Comparison of ENCODE assay signal across 6 worm cellular contexts in the genomic region with DNA sequence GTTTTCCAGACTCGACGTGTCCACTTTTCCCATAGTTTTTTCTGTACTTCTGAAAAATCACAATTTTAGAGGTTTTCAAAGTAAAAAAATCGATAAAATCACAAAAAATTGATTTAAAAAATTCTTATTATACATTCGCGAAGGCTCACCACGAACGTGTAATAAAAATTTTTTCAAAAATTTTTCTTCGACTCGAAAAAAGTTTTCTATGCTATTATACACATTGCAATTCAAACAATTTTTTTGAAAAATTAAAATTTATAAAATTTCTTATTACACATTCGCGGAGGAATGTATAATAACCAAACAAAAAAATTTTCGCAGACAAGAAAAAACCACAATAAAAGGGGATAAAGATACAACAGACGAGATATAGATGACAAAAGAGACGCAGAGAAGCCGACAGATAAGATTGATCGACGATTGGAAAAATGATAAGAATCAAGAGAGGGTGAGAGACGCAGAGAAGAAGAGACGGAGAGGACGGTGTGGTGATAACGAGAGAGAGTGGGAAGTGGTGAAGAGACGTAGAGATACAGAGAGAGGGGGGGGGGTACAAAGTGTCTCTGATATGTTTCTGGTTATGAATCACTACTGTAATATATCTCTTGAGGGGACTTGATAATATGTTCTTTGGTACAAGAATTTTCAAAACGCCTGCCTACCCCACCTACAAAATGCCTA.
TF ChIP-seq lines count a peak whose summit lies in the region.

nhr-119 (minus strand) TSS at position 51 of the 684 bp plus-strand sequence.

TF ChIP-seq in whole organism, L1 larva, 84 proteins besides CTCF, POLR2A, EP300 and RAD21 (continued from another document and continues in another):
- peak; percentile 73 for TF ChIP-seq jun-1 (tag; optimal IDR thresholded peaks at IDR 0.05; lab: Kevin White, UChicago)
- TF ChIP-seq fkh-10 (GFP tag; optimal IDR thresholded peaks at IDR 0.05; lab: Kevin White, UChicago), result no peak
- no peak for TF ChIP-seq C34B4.2 (tag; optimal IDR thresholded peaks at IDR 0.05; lab: Kevin White, UChicago)
- TF ChIP-seq xbp-1 (tag; optimal IDR thresholded peaks at IDR 0.05; lab: Kevin White, UChicago), result peak; percentile 50
- TF ChIP-seq irx-1 (tag; optimal IDR thresholded peaks at IDR 0.05; lab: Kevin White, UChicago), result peak; percentile 28
- TF ChIP-seq ztf-11 (tag; optimal IDR thresholded peaks at IDR 0.05; lab: Kevin White, UChicago), result no peak
- TF ChIP-seq pag-3 (tag; optimal IDR thresholded peaks at IDR 0.05; lab: Kevin White, UChicago; ENCODE audit: borderline replicate concordance, insufficient read depth), result no peak
- no peak for TF ChIP-seq zip-4 (GFP tag; optimal IDR thresholded peaks at IDR 0.05; lab: Kevin White, UChicago)
- no peak for TF ChIP-seq vab-15 (tag; optimal IDR thresholded peaks at IDR 0.05; lab: Kevin White, UChicago)
- no peak for TF ChIP-seq snpc-4 (tag; optimal IDR thresholded peaks at IDR 0.05; lab: Kevin White, UChicago)
- peak; percentile 48 for TF ChIP-seq unc-130 (tag; optimal IDR thresholded peaks at IDR 0.05; lab: Kevin White, UChicago)
- TF ChIP-seq elt-2 (tag; optimal IDR thresholded peaks at IDR 0.05; lab: Kevin White, UChicago), result peak; percentile 95
- TF ChIP-seq pqm-1 (tag; optimal IDR thresholded peaks at IDR 0.05; lab: Kevin White, UChicago), result peak; percentile 18
- TF ChIP-seq nhr-12 (tag; optimal IDR thresholded peaks at IDR 0.05; lab: Kevin White, UChicago), result no peak
- TF ChIP-seq isw-1 (GFP tag; IDR thresholded peaks at IDR 0.05; lab: Robert Waterston, UW), result no peak
- peak; percentile 98 for TF ChIP-seq nhr-85 (tag; lab: Kevin White, UChicago)
- TF ChIP-seq unc-30 (tag; optimal IDR thresholded peaks at IDR 0.05; lab: Kevin White, UChicago), result no peak
- TF ChIP-seq unc-86 (tag; optimal IDR thresholded peaks at IDR 0.05; lab: Kevin White, UChicago), result no peak
- peak; percentile 0 for TF ChIP-seq ama-1 (optimal IDR thresholded peaks at IDR 0.05; lab: Kevin White, UChicago)
- TF ChIP-seq nhr-19 (GFP tag; conservative IDR thresholded peaks at IDR 0.05; lab: Robert Waterston, UW), result peak; percentile 85
- no peak for TF ChIP-seq hlh-17 (GFP tag; optimal IDR thresholded peaks at IDR 0.05; lab: Kevin White, UChicago; ENCODE audit: borderline replicate concordance)

TF ChIP-seq in whole organism, L2 larva, 48 proteins besides CTCF, POLR2A, EP300 and RAD21 (continued from another document and continues in another):
- no peak for TF ChIP-seq nhr-23 (tag; optimal IDR thresholded peaks at IDR 0.05; lab: Kevin White, UChicago)
- TF ChIP-seq fos-1 (tag; optimal IDR thresholded peaks at IDR 0.05; lab: Kevin White, UChicago), result peak; percentile 94
- no peak for TF ChIP-seq nhr-10 (tag; optimal IDR thresholded peaks at IDR 0.05; lab: Kevin White, UChicago)
- peak; percentile 66 for TF ChIP-seq crh-2 (tag; optimal IDR thresholded peaks at IDR 0.05; lab: Kevin White, UChicago)
- no peak for TF ChIP-seq ama-1 (optimal IDR thresholded peaks at IDR 0.05; lab: Kevin White, UChicago)
- TF ChIP-seq nhr-25 (tag; optimal IDR thresholded peaks at IDR 0.05; lab: Kevin White, UChicago), result peak; percentile 86
- no peak for TF ChIP-seq dmd-4 (tag; optimal IDR thresholded peaks at IDR 0.05; lab: Kevin White, UChicago)
- peak; percentile 53 to 65 for TF ChIP-seq mdl-1 (tag; optimal IDR thresholded peaks at IDR 0.05; lab: Kevin White, UChicago)
- peak; percentile 44 for TF ChIP-seq nhr-6 (tag; optimal IDR thresholded peaks at IDR 0.05; lab: Kevin White, UChicago)
- no peak for TF ChIP-seq zag-1 (tag; optimal IDR thresholded peaks at IDR 0.05; lab: Kevin White, UChicago)
- TF ChIP-seq egl-27 (tag; optimal IDR thresholded peaks at IDR 0.05; lab: Kevin White, UChicago), result peak; percentile 77
- no peak for TF ChIP-seq ZK546.5 (tag; optimal IDR thresholded peaks at IDR 0.05; lab: Kevin White, UChicago)
- TF ChIP-seq Y55F3AM.14 (GFP tag; optimal IDR thresholded peaks at IDR 0.05; lab: Kevin White, UChicago), result no peak
- peak; percentile 30 for TF ChIP-seq nhr-129 (tag; optimal IDR thresholded peaks at IDR 0.05; lab: Kevin White, UChicago)
- TF ChIP-seq nhr-12 (tag; optimal IDR thresholded peaks at IDR 0.05; lab: Kevin White, UChicago), result no peak
- no peak for TF ChIP-seq lin-11 (tag; optimal IDR thresholded peaks at IDR 0.05; lab: Kevin White, UChicago)
- no peak for TF ChIP-seq elt-3 (tag; optimal IDR thresholded peaks at IDR 0.05; lab: Kevin White, UChicago)
- TF ChIP-seq ztf-4 (tag; optimal IDR thresholded peaks at IDR 0.05; lab: Kevin White, UChicago), result peak; percentile 52
- TF ChIP-seq ztf-1 (GFP tag; conservative IDR thresholded peaks at IDR 0.05; lab: Robert Waterston, UW), result no peak
- TF ChIP-seq gmeb-1 (tag; optimal IDR thresholded peaks at IDR 0.05; lab: Kevin White, UChicago), result peak; percentile 75
- TF ChIP-seq sem-4 (tag; optimal IDR thresholded peaks at IDR 0.05; lab: Kevin White, UChicago), result peak; percentile 27
- no peak for TF ChIP-seq snpc-4 (tag; optimal IDR thresholded peaks at IDR 0.05; lab: Kevin White, UChicago)

TF ChIP-seq in whole organism, L3 larva, 47 proteins besides CTCF, POLR2A, EP300 and RAD21 (continued from another document and continues in another):
- TF ChIP-seq egl-5 (tag; optimal IDR thresholded peaks at IDR 0.05; lab: Kevin White, UChicago), result no peak
- peak; percentile 92 for TF ChIP-seq nhr-23 (tag; optimal IDR thresholded peaks at IDR 0.05; lab: Kevin White, UChicago)
- peak; percentile 90 for TF ChIP-seq ceh-28 (tag; optimal IDR thresholded peaks at IDR 0.05; lab: Kevin White, UChicago)
- peak; percentile 74 for TF ChIP-seq elt-1 (tag; optimal IDR thresholded peaks at IDR 0.05; lab: Kevin White, UChicago)
- no peak for TF ChIP-seq hmg-11 (tag; optimal IDR thresholded peaks at IDR 0.05; lab: Kevin White, UChicago)
- peak; percentile 20 for TF ChIP-seq skn-1 (tag; optimal IDR thresholded peaks at IDR 0.05; lab: Kevin White, UChicago)
- no peak for TF ChIP-seq nhr-67 (tag; optimal IDR thresholded peaks at IDR 0.05; lab: Kevin White, UChicago)
- TF ChIP-seq elt-3 (tag; optimal IDR thresholded peaks at IDR 0.05; lab: Kevin White, UChicago), result peak in 2 of 3 experiments; percentile 74 to 92
- no peak for TF ChIP-seq snpc-4 (tag; optimal IDR thresholded peaks at IDR 0.05; lab: Kevin White, UChicago)
- peak; percentile 81 for TF ChIP-seq jun-1 (tag; optimal IDR thresholded peaks at IDR 0.05; lab: Kevin White, UChicago)
- peak; percentile 65 for TF ChIP-seq nfya-1 (tag; optimal IDR thresholded peaks at IDR 0.05; lab: Kevin White, UChicago; ENCODE audit: insufficient read depth)
- no peak for TF ChIP-seq ceh-9 (tag; optimal IDR thresholded peaks at IDR 0.05; lab: Kevin White, UChicago)
- TF ChIP-seq mdl-1 (tag; optimal IDR thresholded peaks at IDR 0.05; lab: Kevin White, UChicago), result no peak
- TF ChIP-seq nhr-43 (tag; optimal IDR thresholded peaks at IDR 0.05; lab: Kevin White, UChicago; ENCODE audit: poor library complexity, severe bottlenecking), result peak; percentile 93
- no peak for TF ChIP-seq fkh-2 (tag; optimal IDR thresholded peaks at IDR 0.05; lab: Kevin White, UChicago)
- no peak for TF ChIP-seq fkh-10 (GFP tag; optimal IDR thresholded peaks at IDR 0.05; lab: Kevin White, UChicago)
- TF ChIP-seq lin-39 (tag; optimal IDR thresholded peaks at IDR 0.05; lab: Kevin White, UChicago), result no peak
- no peak for TF ChIP-seq egl-27 (tag; optimal IDR thresholded peaks at IDR 0.05; lab: Kevin White, UChicago)
- TF ChIP-seq ztf-4 (tag; optimal IDR thresholded peaks at IDR 0.05; lab: Kevin White, UChicago), result no peak
- peak; percentile 48 for TF ChIP-seq R02D3.7 (tag; optimal IDR thresholded peaks at IDR 0.05; lab: Kevin White, UChicago)
- TF ChIP-seq pqm-1 (tag; optimal IDR thresholded peaks at IDR 0.05; lab: Kevin White, UChicago), result peak; percentile 92
- TF ChIP-seq pha-4 (tag; optimal IDR thresholded peaks at IDR 0.05; lab: Kevin White, UChicago), result peak; percentile 31

TF ChIP-seq in whole organism, L4 larva, 104 proteins besides CTCF, POLR2A, EP300 and RAD21 (continued from another document and continues in another):
- TF ChIP-seq zip-2 (tag; optimal IDR thresholded peaks at IDR 0.05; lab: Kevin White, UChicago) (no peak), hlh-11 (tag; optimal IDR thresholded peaks at IDR 0.05; lab: Kevin White, UChicago) (peak; percentile 93), unc-62 (GFP tag; optimal IDR thresholded peaks at IDR 0.05 in 1 of 2; lab: Kevin White, UChicago) (peak in 1 of 2 experiments; percentile 68), unc-62 (tag; optimal IDR thresholded peaks at IDR 0.05; lab: Kevin White, UChicago) (no peak), pqm-1 (tag; optimal IDR thresholded peaks at IDR 0.05; lab: Kevin White, UChicago) (peak; percentile 56), F10B5.3 (tag; optimal IDR thresholded peaks at IDR 0.05; lab: Kevin White, UChicago) (no peak), gei-8 (GFP tag; optimal IDR thresholded peaks at IDR 0.05; lab: Kevin White, UChicago) (no peak), daf-8 (GFP tag; IDR thresholded peaks at IDR 0.05; lab: Robert Waterston, UW) (no peak), mxl-3 (GFP tag; optimal IDR thresholded peaks at IDR 0.05; lab: Kevin White, UChicago) (peak; percentile 89), egl-27 (tag; optimal IDR thresholded peaks at IDR 0.05; lab: Kevin White, UChicago) (no peak), ces-1 (GFP tag; optimal IDR thresholded peaks at IDR 0.05; lab: Kevin White, UChicago) (no peak), spr-1 (tag; optimal IDR thresholded peaks at IDR 0.05; lab: Kevin White, UChicago) (peak; percentile 56), tag-97 (GFP tag; IDR thresholded peaks at IDR 0.05; lab: Robert Waterston, UW) (no peak), ceh-28 (tag; optimal IDR thresholded peaks at IDR 0.05; lab: Kevin White, UChicago) (peak; percentile 19), mdl-1 (tag; optimal IDR thresholded peaks at IDR 0.05; lab: Kevin White, UChicago) (peak; percentile 11 to 81), ceh-20 (GFP tag; IDR thresholded peaks at IDR 0.05; lab: Robert Waterston, UW) (peak; percentile 70), lin-15B (tag; optimal IDR thresholded peaks at IDR 0.05; lab: Kevin White, UChicago) (no peak), dpl-1 (GFP tag; optimal IDR thresholded peaks at IDR 0.05; lab: Kevin White, UChicago) (peak; percentile 26), Y5F2A.4 (GFP tag; optimal IDR thresholded peaks at IDR 0.05; lab: Kevin White, UChicago) (no peak), cey-2 (tag; optimal IDR thresholded peaks at IDR 0.05; lab: Kevin White, UChicago; ENCODE audit: borderline replicate concordance, insufficient read depth) (peak; percentile 51), lin-39 (tag; optimal IDR thresholded peaks at IDR 0.05; lab: Kevin White, UChicago) (no peak)

TF ChIP-seq in whole organism, late embryonic, 69 proteins besides CTCF, POLR2A, EP300 and RAD21 (continued from another document):
- peak; percentile 84 for TF ChIP-seq elt-2 (tag; optimal IDR thresholded peaks at IDR 0.05; lab: Kevin White, UChicago)
- no peak for TF ChIP-seq fkh-10 (GFP tag; optimal IDR thresholded peaks at IDR 0.05; lab: Kevin White, UChicago)

TF ChIP-seq in whole organism, young adult, 124 proteins besides CTCF, POLR2A, EP300 and RAD21 (continued from another document):
- TF ChIP-seq ztf-26 (tag; optimal IDR thresholded peaks at IDR 0.05; lab: Kevin White, UChicago), result peak; percentile 61
- TF ChIP-seq mes-4 (tag; optimal IDR thresholded peaks at IDR 0.05; lab: Kevin White, UChicago), result no peak
- peak; percentile 57 for TF ChIP-seq mcd-1 (GFP tag; IDR thresholded peaks at IDR 0.05; lab: Robert Waterston, UW)
- TF ChIP-seq ccch-3 (GFP tag; optimal IDR thresholded peaks at IDR 0.05; lab: Kevin White, UChicago), result no peak
- peak; percentile 67 for TF ChIP-seq nhr-80 (tag; optimal IDR thresholded peaks at IDR 0.05; lab: Kevin White, UChicago)
- no peak for TF ChIP-seq pbrm-1 (GFP tag; IDR thresholded peaks at IDR 0.05; lab: Robert Waterston, UW)
- peak; percentile 23 for TF ChIP-seq atf-7 (tag; optimal IDR thresholded peaks at IDR 0.05; lab: Kevin White, UChicago)
- peak; percentile 75 for TF ChIP-seq lin-40 (tag; optimal IDR thresholded peaks at IDR 0.05; lab: Kevin White, UChicago)
- no peak for TF ChIP-seq lin-54 (GFP tag; optimal IDR thresholded peaks at IDR 0.05; lab: Kevin White, UChicago)
- TF ChIP-seq nfya-2 (GFP tag; IDR thresholded peaks at IDR 0.05; lab: Robert Waterston, UW), result no peak
